Worm (Caenorhabditis elegans): Measurements from ENCODE around the gene heh-1.

Gene heh-1

ce11 chrIII:3249038-3249420 is 49.7 kb upstream of the heh-1 start (continued):
- TF ChIP-seq hif-1 (tag; optimal IDR thresholded peaks at IDR 0.05) = no peak
- 0 out of 2 replicates have a peak, but pooled peaks have one; percentile 38 for TF ChIP-seq saeg-2 (GFP tag; IDR thresholded peaks at IDR 0.05)
- TF ChIP-seq Y5F2A.4 (GFP tag; optimal IDR thresholded peaks at IDR 0.05) = no peak
- TF ChIP-seq ztf-11 (tag; optimal IDR thresholded peaks at IDR 0.05) = no peak
- peak; percentile 83 for TF ChIP-seq madf-9 (GFP tag; conservative IDR thresholded peaks at IDR 0.05)
- TF ChIP-seq T26A8.4 (GFP tag; IDR thresholded peaks at IDR 0.05) = peak; percentile 74
- TF ChIP-seq nhr-237 (tag; optimal IDR thresholded peaks at IDR 0.05) = no peak
- no peak for TF ChIP-seq snpc-4 (tag; optimal IDR thresholded peaks at IDR 0.05)
- TF ChIP-seq aly-2 (tag; optimal IDR thresholded peaks at IDR 0.05) = no peak
- peak; percentile 85 for TF ChIP-seq dmd-8 (GFP tag; IDR thresholded peaks at IDR 0.05)
- peak; percentile 82 for TF ChIP-seq vab-7 (GFP tag; IDR thresholded peaks at IDR 0.05)
- no peak for TF ChIP-seq zip-2 (tag; optimal IDR thresholded peaks at IDR 0.05)
- no peak for TF ChIP-seq lin-15B (tag; optimal IDR thresholded peaks at IDR 0.05)
- TF ChIP-seq nhr-42 (GFP tag; IDR thresholded peaks at IDR 0.05) = no peak
- no peak for TF ChIP-seq hlh-11 (tag; optimal IDR thresholded peaks at IDR 0.05)
- TF ChIP-seq unc-39 (tag; optimal IDR thresholded peaks at IDR 0.05) = no peak
- no peak for TF ChIP-seq lsy-2 (tag; optimal IDR thresholded peaks at IDR 0.05)
- TF ChIP-seq unc-130 (GFP tag; optimal IDR thresholded peaks at IDR 0.05) = no peak
- no peak for TF ChIP-seq R02D3.7 (tag; optimal IDR thresholded peaks at IDR 0.05)
- peak; percentile 84 for TF ChIP-seq D1046.2 (GFP tag; IDR thresholded peaks at IDR 0.05)
- TF ChIP-seq T20F7.1 (GFP tag; optimal IDR thresholded peaks at IDR 0.05) = no peak
- 0 out of 2 replicates have a peak, but pooled peaks have one; percentile 33 for TF ChIP-seq lin-29 (GFP tag; IDR thresholded peaks at IDR 0.05)
- TF ChIP-seq ces-1 (GFP tag; optimal IDR thresholded peaks at IDR 0.05) = no peak
- TF ChIP-seq dmd-9 (GFP tag; IDR thresholded peaks at IDR 0.05) = 0 out of 2 replicates have a peak, but pooled peaks have one; percentile 19
- peak; percentile 53 for TF ChIP-seq dmd-6 (GFP tag; IDR thresholded peaks at IDR 0.05)
- TF ChIP-seq lim-7 (GFP tag; IDR thresholded peaks at IDR 0.05) = peak; percentile 93
- TF ChIP-seq hlh-30 (tag; optimal IDR thresholded peaks at IDR 0.05; ENCODE audit: insufficient read depth) = no peak
- TF ChIP-seq nhr-111 (GFP tag; optimal IDR thresholded peaks at IDR 0.05) = no peak
- no peak for TF ChIP-seq cey-2 (tag; optimal IDR thresholded peaks at IDR 0.05; ENCODE audit: borderline replicate concordance, insufficient read depth)
- TF ChIP-seq nhr-25 (tag; optimal IDR thresholded peaks at IDR 0.05; ENCODE audit: borderline replicate concordance, insufficient read depth) = no peak
- no peak for TF ChIP-seq egl-27 (tag; optimal IDR thresholded peaks at IDR 0.05)
- peak; percentile 23 for TF ChIP-seq mep-1 (tag; optimal IDR thresholded peaks at IDR 0.05)
- TF ChIP-seq snpc-1.2 (GFP tag; IDR thresholded peaks at IDR 0.05) = peak; percentile 60; the same call in 1 of the 2 replicates
- TF ChIP-seq nhr-48 (tag; optimal IDR thresholded peaks at IDR 0.05) = peak; percentile 6
- no peak for TF ChIP-seq spr-3 (GFP tag; optimal IDR thresholded peaks at IDR 0.05)
- TF ChIP-seq lin-38 (GFP tag; IDR thresholded peaks at IDR 0.05) = peak; percentile 75
- TF ChIP-seq dve-1 (tag; optimal IDR thresholded peaks at IDR 0.05; ENCODE audit: insufficient read depth) = no peak
- TF ChIP-seq lin-13 (GFP tag; optimal IDR thresholded peaks at IDR 0.05) = no peak
- TF ChIP-seq lin-39 (tag; optimal IDR thresholded peaks at IDR 0.05) = no peak
- TF ChIP-seq mdt-29 (GFP tag; IDR thresholded peaks at IDR 0.05) = peak; percentile 57; the same call in 1 of the 2 replicates
- TF ChIP-seq lin-1 (GFP tag; IDR thresholded peaks at IDR 0.05) = peak; percentile 14; the same call in 1 of the 2 replicates
- TF ChIP-seq mxl-3 (GFP tag; optimal IDR thresholded peaks at IDR 0.05) = no peak
- peak; percentile 58; the same call in 1 of the 2 replicates for TF ChIP-seq Y75B8A.6 (GFP tag; IDR thresholded peaks at IDR 0.05)
- 0 out of 2 replicates have a peak, but pooled peaks have one; percentile 7 for TF ChIP-seq zfp-3 (GFP tag; conservative IDR thresholded peaks at IDR 0.05)
- no peak for TF ChIP-seq nhr-6 (tag; optimal IDR thresholded peaks at IDR 0.05)
- TF ChIP-seq daf-8 (GFP tag; IDR thresholded peaks at IDR 0.05) = no peak
- no peak; the same call in 1 of the 2 replicates for TF ChIP-seq mxl-2 (GFP tag; conservative IDR thresholded peaks at IDR 0.05)
- TF ChIP-seq madf-5 (GFP tag; IDR thresholded peaks at IDR 0.05) = peak; percentile 71 to 90; a peak in 3 of 4 replicates
- TF ChIP-seq mdl-1 (tag; optimal IDR thresholded peaks at IDR 0.05) = no peak
- no peak for TF ChIP-seq daf-12 (tag; optimal IDR thresholded peaks at IDR 0.05)

Measured in whole organism, L4 larva.